Worm (Caenorhabditis elegans) whole organism, late embryonic: ENCODE data around the gene Y39A1A.21.

ENCODE experiments used
- ceh-2 ChIP-seq: sonication (generic microtip); optimal IDR thresholded peaks from 2 replicates; lab custom pipeline; 2016; ENCODE audit warnings: missing genotype, missing genetic modification characterization, missing compliant biosample characterization
- pqm-1 ChIP-seq: sonication (generic microtip); optimal IDR thresholded peaks from 2 replicates; lab custom pipeline; 2016; ENCODE audit warnings: missing genetic modification characterization, missing compliant biosample characterization
- tbx-2 ChIP-seq: sonication (generic microtip); optimal IDR thresholded peaks from 2 replicates; lab custom pipeline; 2016; ENCODE audit warnings: missing genetic modification characterization, missing compliant biosample characterization
- unc-86 ChIP-seq: sonication (generic microtip); optimal IDR thresholded peaks from 2 replicates; lab custom pipeline; 2016; ENCODE audit warnings: missing genetic modification characterization, missing compliant biosample characterization

DNA sequence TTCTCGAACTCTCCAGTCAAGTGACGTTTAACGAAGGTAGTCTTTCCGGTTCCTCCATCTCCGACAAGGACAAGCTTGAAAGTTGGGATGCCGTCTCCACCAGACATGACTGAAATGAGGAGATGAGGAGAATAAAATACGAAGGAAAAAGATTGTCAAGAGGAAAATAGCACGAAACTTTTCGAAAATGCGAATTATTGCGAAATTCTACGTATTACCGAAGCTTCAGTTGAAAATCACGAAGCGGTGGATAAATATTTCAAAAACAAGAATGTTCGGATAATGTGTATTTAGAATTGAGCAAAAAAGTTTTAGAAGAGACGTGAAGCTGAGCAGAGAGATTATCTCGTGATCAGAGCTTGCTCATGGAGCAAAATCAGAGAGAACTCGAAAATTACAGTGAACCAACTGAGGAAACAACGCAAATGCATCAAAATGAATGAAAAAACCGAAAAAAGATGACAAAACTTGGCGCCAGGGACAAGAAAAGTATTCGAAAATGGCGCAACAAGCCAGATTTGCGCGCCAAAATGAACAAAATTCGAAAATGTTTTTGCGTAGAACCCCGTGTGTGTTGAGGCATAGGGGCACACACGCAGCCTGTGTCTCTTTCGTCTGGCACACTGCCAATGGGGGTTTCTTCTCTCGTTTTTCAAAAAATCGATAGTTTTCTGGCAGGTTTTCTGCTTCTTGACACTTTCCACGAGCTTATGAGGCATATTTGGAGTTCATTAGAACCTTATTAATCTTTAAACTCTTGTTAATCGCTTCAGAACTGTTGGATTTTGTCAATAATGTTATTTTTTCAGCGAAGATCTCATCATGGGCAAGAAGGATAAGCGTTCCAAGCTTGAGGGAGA, 41.0 kb upstream of the Y39A1A.21 start, which contains the start of the genes ran-1 and dkc-1:
- no peak for TF ChIP-seq pqm-1 (tag; lab: Kevin White, UChicago)
- TF ChIP-seq ceh-2 (tag; lab: Kevin White, UChicago) = no peak
- no peak for TF ChIP-seq unc-86 (tag; lab: Kevin White, UChicago)
- peak; percentile 9 for TF ChIP-seq tbx-2 (tag; lab: Kevin White, UChicago)
